Fruit fly (Drosophila melanogaster) whole organism, embryonic: ENCODE data around the gene Nxf3.
A peak's percentile ranks its signal among the peaks of the same experiment; 100 is the strongest.

Experiments used
- Adf1 ChIP-seq: fragments of 200-800 bp; sonication (Bioruptor generic); IDR thresholded peaks from 2 replicates; pipeline ENCODE4 v1.3.6; 2022; ENCODE audit warnings: missing biosample characterization, missing genetic modification characterization
- CG10321 ChIP-seq: fragments of 200-800 bp; sonication (Bioruptor generic); IDR thresholded peaks from 2 replicates; pipeline ENCODE4 v1.3.6; 2022; ENCODE audit warnings: missing biosample characterization, missing genetic modification characterization
- CG11247 ChIP-seq: fragments of 200-800 bp; sonication (Bioruptor generic); IDR thresholded peaks from 2 replicates; pipeline ENCODE4 v1.3.6; 2022; ENCODE audit warnings: missing biosample characterization, missing genetic modification characterization
- CG1233 ChIP-seq: fragments of 200-800 bp; sonication (Bioruptor generic); optimal IDR thresholded peaks from 4 replicates; lab custom pipeline; 2018; ENCODE audit warnings: missing biosample characterization, mild to moderate bottlenecking, missing genetic modification characterization
- CG14014 ChIP-seq: fragments of 200-800 bp; sonication (Bioruptor generic); IDR thresholded peaks from 2 replicates; pipeline ENCODE4 v1.3.6; 2022; ENCODE audit warnings: missing biosample characterization, missing genetic modification characterization
- CG16779 ChIP-seq: fragments of 200-800 bp; sonication (Bioruptor generic); IDR thresholded peaks from 2 replicates; pipeline ENCODE4 v1.3.6; 2022; ENCODE audit warnings: missing biosample characterization, missing genetic modification characterization
- CG17186 ChIP-seq: fragments of 200-800 bp; sonication (Bioruptor generic); optimal IDR thresholded peaks from 3 replicates; lab custom pipeline; 2017; ENCODE audit warnings: missing biosample characterization, missing genetic modification reagents, missing genetic modification characterization
- CG17328 ChIP-seq: fragments of 200-800 bp; sonication (Bioruptor generic); IDR thresholded peaks from 2 replicates; pipeline ENCODE4 v1.3.6; 2022; ENCODE audit warnings: missing biosample characterization, missing genetic modification characterization
- CG17359 ChIP-seq: fragments of 200-800 bp; sonication (Bioruptor generic); optimal IDR thresholded peaks from 3 replicates; lab custom pipeline; 2018; ENCODE audit warnings: missing biosample characterization, mild to moderate bottlenecking, missing genetic modification characterization, moderate library complexity
- CG17568 ChIP-seq: fragments of 200-800 bp; sonication (Bioruptor generic); optimal IDR thresholded peaks from 2 replicates; lab custom pipeline; 2018; ENCODE audit warnings: missing biosample characterization, mild to moderate bottlenecking, missing genetic modification characterization, moderate library complexity
- CG1792 ChIP-seq: fragments of 200-800 bp; sonication (Bioruptor generic); optimal IDR thresholded peaks from 2 replicates; lab custom pipeline; 2016; ENCODE audit warnings: missing biosample characterization, missing genetic modification characterization
- CG2712 ChIP-seq: fragments of 200-800 bp; optimal IDR thresholded peaks from 3 replicates; lab custom pipeline; 2019; ENCODE audit warnings: missing biosample characterization, mild to moderate bottlenecking, missing genetic modification characterization, moderate library complexity
- CG30431 ChIP-seq: fragments of 200-800 bp; sonication (Bioruptor generic); optimal IDR thresholded peaks from 2 replicates; lab custom pipeline; 2017; ENCODE audit warnings: missing biosample characterization, missing genetic modification characterization
- CG34224 ChIP-seq: fragments of 200-800 bp; sonication (Bioruptor generic); IDR thresholded peaks from 3 replicates; pipeline ENCODE4 v1.3.6; 2022; ENCODE audit warnings: missing biosample characterization, missing genetic modification characterization; ENCODE audit not compliant: partially characterized antibody
- CG6254 ChIP-seq: fragments of 200-800 bp; sonication (Bioruptor generic); optimal IDR thresholded peaks from 3 replicates; lab custom pipeline; 2017; ENCODE audit warnings: mild to moderate bottlenecking, missing biosample characterization, missing genetic modification reagents, missing genetic modification characterization
- CG8924 ChIP-seq: fragments of 200-800 bp; optimal IDR thresholded peaks from 3 replicates; lab custom pipeline; 2019; ENCODE audit warnings: missing biosample characterization, mild to moderate bottlenecking, missing genetic modification characterization, moderate library complexity
- Dad ChIP-seq: fragments of 200-800 bp; sonication (Bioruptor generic); optimal IDR thresholded peaks from 3 replicates; lab custom pipeline; 2016; ENCODE audit warnings: missing biosample characterization, missing genetic modification characterization
- Dll ChIP-seq: fragments of 200-800 bp; sonication (Bioruptor generic); IDR thresholded peaks from 4 replicates; pipeline ENCODE4 v1.3.6; 2022; ENCODE audit warnings: missing biosample characterization, missing genetic modification characterization; ENCODE audit not compliant: partially characterized antibody
- Dref ChIP-seq: fragments of 200-800 bp; sonication (Bioruptor generic); IDR thresholded peaks from 2 replicates; pipeline ENCODE4 v1.3.6; 2022; ENCODE audit warnings: missing biosample characterization, missing genetic modification characterization
- Gug ChIP-seq: fragments of 200-800 bp; sonication (Bioruptor generic); IDR thresholded peaks from 4 replicates; pipeline ENCODE4 v1.3.6; 2022; ENCODE audit warnings: missing biosample characterization, missing genetic modification characterization
- HLH4C ChIP-seq: fragments of 200-800 bp; sonication (Bioruptor generic); IDR thresholded peaks from 3 replicates; pipeline ENCODE4 v1.3.6; 2022; ENCODE audit warnings: missing biosample characterization, missing genetic modification characterization; ENCODE audit not compliant: partially characterized antibody
- HLHmδ ChIP-seq: fragments of 200-800 bp; sonication (Bioruptor generic); optimal IDR thresholded peaks from 2 replicates; lab custom pipeline; 2018; ENCODE audit warnings: missing biosample characterization, mild to moderate bottlenecking, missing genetic modification characterization, moderate library complexity
- Lim3 ChIP-seq: fragments of 200-800 bp; sonication (Bioruptor generic); IDR thresholded peaks from 2 replicates; pipeline ENCODE4 v1.3.6; 2022; ENCODE audit warnings: missing biosample characterization, missing genetic modification characterization
- MESR4 ChIP-seq: fragments of 200-800 bp; sonication (Bioruptor generic); optimal IDR thresholded peaks from 2 replicates; lab custom pipeline; 2018; ENCODE audit warnings: missing biosample characterization, mild to moderate bottlenecking, missing genetic modification characterization, moderate library complexity
- Med ChIP-seq: fragments of 200-800 bp; sonication (Bioruptor generic); peaks from one replicate; lab custom pipeline; 2016; ENCODE audit warnings: missing biosample characterization, missing genetic modification characterization, mild to moderate bottlenecking, inconsistent platforms, moderate library complexity
- Neu2 ChIP-seq: fragments of 200-800 bp; sonication (Bioruptor generic); optimal IDR thresholded peaks from 3 replicates; lab custom pipeline; 2016; ENCODE audit warnings: missing biosample characterization, missing genetic modification characterization, borderline replicate concordance
- Nf-YB ChIP-seq: fragments of 200-800 bp; sonication (Bioruptor generic); optimal IDR thresholded peaks from 3 replicates; lab custom pipeline; 2019; ENCODE audit warnings: missing biosample characterization, mild to moderate bottlenecking, missing genetic modification characterization, moderate library complexity
- Sry-β ChIP-seq: fragments of 200-800 bp; sonication (Bioruptor generic); optimal IDR thresholded peaks from 2 replicates; lab custom pipeline; 2018; ENCODE audit warnings: missing biosample characterization, mild to moderate bottlenecking, missing genetic modification characterization, moderate library complexity
- ac ChIP-seq: fragments of 200-800 bp; sonication (Bioruptor generic); optimal IDR thresholded peaks from 3 replicates; lab custom pipeline; 2017; ENCODE audit warnings: missing biosample characterization, mild to moderate bottlenecking, missing genetic modification characterization
- chinmo ChIP-seq: fragments of 200-800 bp; sonication (Bioruptor generic); IDR thresholded peaks from 4 replicates; pipeline ENCODE4 v1.3.6; 2022; ENCODE audit warnings: missing biosample characterization, missing genetic modification characterization; ENCODE audit not compliant: partially characterized antibody
- crp ChIP-seq, 2 experiments: fragments of 200-800 bp; sonication (Bioruptor generic); optimal IDR thresholded peaks; 2 replicates in 1 of 2; 3 replicates in 1 of 2; lab custom pipeline; 2017; ENCODE audit warnings: missing biosample characterization in 2 of 2, missing genetic modification characterization in 2 of 2, mild to moderate bottlenecking in 1 of 2, moderate library complexity in 1 of 2
- danr ChIP-seq: fragments of 200-800 bp; sonication (Bioruptor generic); IDR thresholded peaks from 2 replicates; pipeline ENCODE4 v1.3.6; 2022; ENCODE audit warnings: missing biosample characterization, missing genetic modification characterization
- ems ChIP-seq: fragments of 200-800 bp; sonication (Bioruptor generic); optimal IDR thresholded peaks from 3 replicates; lab custom pipeline; 2016; ENCODE audit warnings: missing biosample characterization, missing genetic modification characterization
- eve ChIP-seq, 2 experiments: fragments of >200 bp; optimal IDR thresholded peaks; 2 replicates each; lab custom pipeline; 2017; ENCODE audit warnings: missing biosample characterization in 2 of 2, missing genetic modification characterization in 2 of 2
- fd3F ChIP-seq: fragments of 200-800 bp; sonication (Bioruptor generic); optimal IDR thresholded peaks from 2 replicates; lab custom pipeline; 2018; ENCODE audit warnings: missing biosample characterization, mild to moderate bottlenecking, missing genetic modification characterization, moderate library complexity
- ham ChIP-seq: fragments of 200-800 bp; sonication (Bioruptor generic); IDR thresholded peaks from 2 replicates; pipeline ENCODE4 v1.3.6; 2022; ENCODE audit warnings: missing biosample characterization, missing genetic modification characterization
- ind ChIP-seq: fragments of 200-800 bp; sonication (Bioruptor generic); optimal IDR thresholded peaks from 3 replicates; lab custom pipeline; 2016; ENCODE audit warnings: missing biosample characterization, missing genetic modification characterization
- insv ChIP-seq, 2 experiments: fragments of 200-800 bp; sonication (Bioruptor generic); optimal IDR thresholded peaks; 3 replicates each; lab custom pipeline; 2016 to 2018; ENCODE audit warnings: missing biosample characterization in 2 of 2, missing genetic modification characterization in 2 of 2
- kay ChIP-seq: fragments of 200-800 bp; sonication (Bioruptor generic); optimal IDR thresholded peaks from 2 replicates; lab custom pipeline; 2016; ENCODE audit warnings: missing biosample characterization, missing genetic modification characterization
- lmd ChIP-seq: fragments of 200-800 bp; sonication (Bioruptor generic); IDR thresholded peaks from 2 replicates; pipeline ENCODE4 v1.3.6; 2022; ENCODE audit warnings: missing biosample characterization, missing genetic modification characterization
- nau ChIP-seq: fragments of 200-800 bp; sonication (Bioruptor generic); optimal IDR thresholded peaks from 3 replicates; lab custom pipeline; 2017; ENCODE audit warnings: missing biosample characterization, mild to moderate bottlenecking, missing genetic modification characterization, missing genetic modification reagents
- odd ChIP-seq: fragments of 200-800 bp; sonication (Bioruptor generic); optimal IDR thresholded peaks from 2 replicates; lab custom pipeline; 2017; ENCODE audit warnings: missing biosample characterization, mild to moderate bottlenecking, missing genetic modification characterization
- pb ChIP-seq: fragments of 200-800 bp; sonication (Bioruptor generic); optimal IDR thresholded peaks from 3 replicates; lab custom pipeline; 2016; ENCODE audit warnings: missing biosample characterization, missing genetic modification characterization
- prd ChIP-seq, 3 experiments: fragments of >200 bp in 2 of 3; fragments of 200-800 bp in 1 of 3; sonication (Bioruptor generic) in 1 of 3; optimal IDR thresholded peaks in 2 of 3; IDR thresholded peaks in 1 of 3; 2 replicates in 2 of 3; 3 replicates in 1 of 3; pipeline versions ENCODE4 v1.3.6 to Lab custom; 2017 to 2022; ENCODE audit warnings: missing biosample characterization in 1 of 3, missing genetic modification characterization in 1 of 3
- pum ChIP-seq: fragments of 200-800 bp; sonication (Bioruptor generic); optimal IDR thresholded peaks from 2 replicates; lab custom pipeline; 2016; ENCODE audit warnings: missing biosample characterization, missing genetic modification characterization
- row ChIP-seq: fragments of 200-800 bp; sonication (Bioruptor generic); IDR thresholded peaks from 3 replicates; pipeline ENCODE4 v1.3.6; 2022; ENCODE audit warnings: missing biosample characterization, missing genetic modification characterization
- schlank ChIP-seq: fragments of 200-800 bp; sonication (Bioruptor generic); optimal IDR thresholded peaks from 2 replicates; lab custom pipeline; 2018; ENCODE audit warnings: missing biosample characterization, mild to moderate bottlenecking, missing genetic modification characterization
- sima ChIP-seq: fragments of 200-800 bp; sonication (Bioruptor generic); optimal IDR thresholded peaks from 2 replicates; lab custom pipeline; 2016; ENCODE audit warnings: missing biosample characterization, missing genetic modification characterization
- tx ChIP-seq: fragments of 200-800 bp; sonication (Bioruptor generic); optimal IDR thresholded peaks from 2 replicates; lab custom pipeline; 2016; ENCODE audit warnings: missing biosample characterization, missing genetic modification characterization
- zfh1 ChIP-seq: fragments of 200-800 bp; sonication (Bioruptor generic); IDR thresholded peaks from 3 replicates; pipeline ENCODE4 v1.3.6; 2022; ENCODE audit warnings: missing biosample characterization, missing genetic modification characterization

The Nxf3 gene

DNA sequence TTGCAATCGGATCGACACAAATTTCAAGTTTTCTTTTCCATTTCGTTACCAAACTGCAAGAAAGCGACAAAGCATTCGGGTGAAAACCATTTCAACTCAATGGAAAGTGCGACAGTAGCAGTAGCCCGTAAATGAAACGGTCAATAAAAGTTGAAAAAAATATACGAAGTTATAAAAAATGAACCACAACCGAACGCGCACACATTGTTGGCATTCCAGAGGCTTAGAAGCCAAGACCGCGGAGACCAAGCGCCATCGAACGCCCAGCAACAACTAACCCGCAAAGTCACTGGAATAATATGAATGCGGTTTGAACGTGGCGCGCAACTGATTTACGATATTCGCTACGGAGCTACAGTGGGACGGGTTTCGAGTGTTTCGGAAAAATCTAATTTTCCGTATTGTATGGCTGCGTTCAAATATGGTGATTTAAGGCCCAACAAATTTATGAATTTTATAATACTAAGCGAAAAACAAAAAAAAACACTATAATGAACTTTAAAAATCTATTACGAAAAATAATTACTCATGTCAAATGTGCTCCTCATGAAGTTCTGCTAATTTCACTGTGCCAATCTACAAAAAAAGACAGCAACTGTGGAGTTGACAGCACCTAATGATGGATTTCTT lies 42.9 kb upstream of the Nxf3 start (continued):
- TF ChIP-seq Nf-YB (GFP tag; lab: Kevin White, UChicago) (no peak), CG6254 (GFP tag; lab: Kevin White, UChicago) (no peak), Med (GFP tag; lab: Kevin White, UChicago) (peak; percentile 85), CG1792 (GFP tag; lab: Kevin White, UChicago) (peak; percentile 14), ac (GFP tag; lab: Kevin White, UChicago) (no peak), pum (peak; percentile 35), kay (GFP tag; lab: Kevin White, UChicago) (no peak), danr (GFP tag; lab: Robert Waterston, UW) (no peak), Dref (GFP tag; lab: Robert Waterston, UW) (no peak), CG14014 (GFP tag; lab: Robert Waterston, UW) (peak; percentile 27; the same call in 1 of the 2 replicates), MESR4 (GFP tag; lab: Kevin White, UChicago) (no peak), crp (GFP tag; optimal IDR thresholded peaks at IDR 0.05; lab: Kevin White, UChicago) (no peak), CG8924 (no peak), Lim3 (GFP tag; lab: Robert Waterston, UW) (no peak), ems (GFP tag; lab: Kevin White, UChicago) (no peak), CG17568 (GFP tag; lab: Kevin White, UChicago) (no peak), odd (no peak), insv (GFP tag; optimal IDR thresholded peaks at IDR 0.05; lab: Kevin White, UChicago) (no peak), eve (GFP tag; optimal IDR thresholded peaks at IDR 0.05; lab: Kevin White, UChicago) (no peak), tx (no peak), pb (GFP tag; lab: Kevin White, UChicago) (no peak), CG30431 (GFP tag; lab: Kevin White, UChicago) (no peak), lmd (GFP tag; lab: Robert Waterston, UW) (peak; percentile 61), fd3F (GFP tag; lab: Kevin White, UChicago) (no peak), CG16779 (GFP tag; lab: Robert Waterston, UW) (no peak), CG10321 (GFP tag; lab: Robert Waterston, UW) (no peak), Gug (GFP tag; lab: Robert Waterston, UW) (no peak), CG17328 (GFP tag; lab: Robert Waterston, UW) (no peak), prd (optimal IDR thresholded peaks at IDR 0.05; lab: Kevin White, UChicago) (no peak), prd (GFP tag; IDR thresholded peaks at IDR 0.05; lab: Robert Waterston, UW) (peak; percentile 67), row (GFP tag; lab: Robert Waterston, UW) (peak; percentile 72), schlank (tag; lab: Kevin White, UChicago) (no peak), CG2712 (tag; lab: Kevin White, UChicago) (peak; percentile 68), Adf1 (GFP tag; lab: Robert Waterston, UW) (no peak), HLHmδ (GFP tag; lab: Kevin White, UChicago) (no peak), CG17186 (GFP tag; lab: Kevin White, UChicago) (no peak), Dll (no peak), Dad (GFP tag; lab: Kevin White, UChicago) (no peak), nau (GFP tag; lab: Kevin White, UChicago) (no peak), CG17359 (peak; percentile 50), Neu2 (GFP tag; lab: Kevin White, UChicago) (no peak), ham (GFP tag; lab: Robert Waterston, UW) (no peak), ind (GFP tag; lab: Kevin White, UChicago) (peak; percentile 32), chinmo (GFP tag; lab: Robert Waterston, UW) (0 out of 4 replicates have a peak, but pooled peaks have one; percentile 28), CG34224 (GFP tag; lab: Robert Waterston, UW) (no peak), HLH4C (GFP tag; lab: Robert Waterston, UW) (no peak), Sry-β (GFP tag; lab: Kevin White, UChicago) (no peak), zfh1 (GFP tag; lab: Robert Waterston, UW) (peak; percentile 65; the same call in 2 of the 3 replicates), sima (GFP tag; lab: Kevin White, UChicago) (no peak), CG1233 (no peak), CG11247 (no peak)
